ENCODE assay signal across 2 fruit fly cellular contexts in genomic region chr3R:9739793-9740192, dm6.
TF ChIP-seq lines count a peak whose summit lies in the region.

Gene side-VII, minus strand, starts transcription at chr3R:9739979.

- TF ChIP-seq CTCF in whole organism, embryonic (GFP tag; optimal IDR thresholded peaks at IDR 0.05; lab: Kevin White, UChicago), result no peak

TF ChIP-seq in whole organism, adult, 20 proteins besides CTCF, POLR2A, EP300 and RAD21:
- TF ChIP-seq ovo (GFP tag; optimal IDR thresholded peaks at IDR 0.05; lab: Kevin White, UChicago), result no peak
- TF ChIP-seq kay (GFP tag; lab: Kevin White, UChicago; ENCODE audit: borderline replicate concordance), result peak; percentile 27

TF ChIP-seq in whole organism, embryonic, 481 proteins besides CTCF, POLR2A, EP300 and RAD21:
- TF ChIP-seq Hr78 (GFP tag; optimal IDR thresholded peaks at IDR 0.05; lab: Kevin White, UChicago) (peak in 1 of 2 experiments; percentile 29), chinmo (GFP tag; IDR thresholded peaks at IDR 0.05; lab: Robert Waterston, UW; ENCODE audit: partially characterized antibody) (0 out of 4 replicates have a peak, but pooled peaks have one; percentile 45), ewg (GFP tag; optimal IDR thresholded peaks at IDR 0.05; lab: Kevin White, UChicago) (peak; percentile 82), Xrp1 (GFP tag; IDR thresholded peaks at IDR 0.05; lab: Robert Waterston, UW) (no peak), sna (GFP tag; IDR thresholded peaks at IDR 0.05; lab: Robert Waterston, UW; ENCODE audit: partially characterized antibody) (0 out of 2 replicates have a peak, but pooled peaks have one; percentile 13), nerfin-1 (tag; optimal IDR thresholded peaks at IDR 0.05; lab: Kevin White, UChicago) (peak; percentile 96), HLH3B (GFP tag; IDR thresholded peaks at IDR 0.05; lab: Robert Waterston, UW) (0 out of 2 replicates have a peak, but pooled peaks have one; percentile 28), Meics (GFP tag; optimal IDR thresholded peaks at IDR 0.05; lab: Kevin White, UChicago) (no peak), mld (GFP tag; IDR thresholded peaks at IDR 0.05; lab: Robert Waterston, UW; ENCODE audit: partially characterized antibody) (0 out of 3 replicates have a peak, but pooled peaks have one; percentile 4)
TF ChIP-seq in whole organism, embryonic: peak in this region for 7.

Comparison
In these comparisons a context has a peak if more than half of its experiments do, and no peak if none do; other contexts are left out.
1. Of the 1 proteins assayed by ChIP-seq in both whole organism, embryonic and whole organism, adult: peak only in whole organism, embryonic: none; only in whole organism, adult: kay; in both: none; in neither: 0.